Worm (Caenorhabditis elegans): Measurements from ENCODE around the gene AH6.17.

Gene AH6.17

DNA sequence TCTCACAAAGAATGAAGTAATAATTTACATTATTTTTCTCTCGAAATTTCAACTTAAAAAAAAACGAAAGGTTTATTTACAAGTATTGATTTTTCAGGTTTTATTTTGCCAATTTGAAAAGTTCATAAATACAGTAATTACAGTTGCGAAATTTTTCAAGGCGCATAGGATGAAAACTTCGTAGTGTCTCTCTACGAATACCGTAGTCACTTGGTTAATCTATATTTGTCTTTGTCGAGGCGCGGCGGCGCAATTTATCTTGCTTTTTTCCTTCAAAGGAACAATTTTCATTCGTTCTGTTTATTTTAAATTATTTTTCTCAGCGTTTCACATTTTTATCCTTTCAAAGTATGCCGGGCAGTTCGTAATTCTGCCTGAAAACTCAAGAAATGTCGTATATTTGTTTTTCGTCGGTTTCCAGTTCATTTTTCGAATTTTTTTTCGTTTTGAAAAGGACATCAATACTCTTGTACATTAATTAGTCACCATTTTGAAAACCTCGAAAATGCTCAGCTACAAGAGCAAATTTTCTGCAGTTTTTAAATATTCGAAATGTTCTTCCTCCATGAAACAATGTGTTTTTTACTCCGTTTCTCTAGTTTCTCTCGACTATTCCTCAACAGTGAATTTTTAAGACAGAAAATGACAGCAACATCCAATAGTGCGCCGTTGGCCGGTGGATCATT lies 712 bp downstream of the AH6.17 start, which contains the start of gene mex-6 (continued):
- TF ChIP-seq unc-62 (GFP tag; optimal IDR thresholded peaks at IDR 0.05) (no peak), aptf-3 (GFP tag; IDR thresholded peaks at IDR 0.05) (no peak), F23B12.7 (tag; optimal IDR thresholded peaks at IDR 0.05; ENCODE audit: insufficient read depth) (no peak), ccch-3 (GFP tag; optimal IDR thresholded peaks at IDR 0.05) (no peak), T07F8.4 (tag; optimal IDR thresholded peaks at IDR 0.05) (no peak), ceh-91 (GFP tag; IDR thresholded peaks at IDR 0.05) (peak; percentile 85), B0019.2 (GFP tag; conservative IDR thresholded peaks at IDR 0.05) (0 out of 2 replicates have a peak, but pooled peaks have one; percentile 57), zim-3 (tag; optimal IDR thresholded peaks at IDR 0.05) (no peak), die-1 (tag; optimal IDR thresholded peaks at IDR 0.05) (no peak), hrde-1 (tag; optimal IDR thresholded peaks at IDR 0.05; ENCODE audit: borderline replicate concordance) (no peak), T26A5.8 (tag; optimal IDR thresholded peaks at IDR 0.05) (no peak), dpff-1 (tag; optimal IDR thresholded peaks at IDR 0.05) (no peak), repo-1 (tag; optimal IDR thresholded peaks at IDR 0.05) (no peak)

DNA sequence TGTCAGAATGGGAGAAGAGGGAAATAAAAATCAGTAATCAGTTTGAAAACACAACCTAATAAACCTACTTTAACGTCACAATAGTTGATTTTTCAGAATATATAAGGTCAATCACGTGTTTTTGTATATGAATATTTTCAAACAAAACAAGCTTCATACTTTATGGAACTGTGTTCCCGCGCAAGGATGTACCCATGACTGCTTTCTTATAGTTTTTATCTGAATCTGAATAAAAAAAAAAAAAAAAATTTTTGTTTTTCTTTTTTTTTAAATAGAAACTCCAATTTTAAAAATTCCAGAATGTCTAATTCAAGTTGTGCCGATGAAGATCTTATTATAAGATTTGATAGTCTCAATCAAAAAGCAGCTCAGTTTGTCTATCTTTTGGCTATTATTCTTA lies 5.5 kb downstream of the AH6.17 start, which contains the start of gene sra-2:
TSS of gene sra-2 (plus strand) at position 301 of the 400 bp plus-strand sequence.
- no peak for TF ChIP-seq F23B12.7 (tag; optimal IDR thresholded peaks at IDR 0.05; ENCODE audit: insufficient read depth)
- TF ChIP-seq tbp1 (GFP tag; optimal IDR thresholded peaks at IDR 0.05), result no peak
- TF ChIP-seq pbrm-1 (GFP tag; IDR thresholded peaks at IDR 0.05), result no peak
- TF ChIP-seq madf-8 (GFP tag; conservative IDR thresholded peaks at IDR 0.05), result no peak
- TF ChIP-seq nhr-80 (tag; optimal IDR thresholded peaks at IDR 0.05), result no peak

DNA sequence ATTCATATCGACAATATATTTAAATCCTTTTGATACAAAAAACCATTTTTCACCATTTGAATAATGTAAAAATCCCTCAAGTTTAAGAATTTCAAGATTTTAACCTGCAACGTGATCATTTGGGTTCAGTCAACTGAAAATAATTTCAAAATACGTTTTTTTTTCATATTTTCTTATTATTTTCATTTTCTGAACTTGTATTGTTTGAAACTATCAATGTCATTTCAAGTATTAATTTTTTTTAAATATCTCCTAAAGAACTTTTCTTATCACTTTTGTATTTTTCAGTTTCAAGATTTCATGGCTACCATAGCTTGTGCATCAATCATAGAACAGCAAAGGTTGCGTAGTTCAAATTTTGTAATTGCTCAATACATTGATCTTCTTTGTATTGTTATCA lies 9.0 kb downstream of the AH6.17 start, which contains the start of gene sra-9:
TSS of gene sra-9 (plus strand) at position 301 of the 400 bp plus-strand sequence.
- TF ChIP-seq ceh-91 (GFP tag; IDR thresholded peaks at IDR 0.05) (no peak), F33H1.4 (GFP tag; IDR thresholded peaks at IDR 0.05) (no peak), F37B4.10 (GFP tag; IDR thresholded peaks at IDR 0.05) (no peak), him-1 (tag; optimal IDR thresholded peaks at IDR 0.05) (no peak), D2030.7 (GFP tag; IDR thresholded peaks at IDR 0.05) (no peak), atf-7 (tag; optimal IDR thresholded peaks at IDR 0.05) (no peak), efl-1 (GFP tag; optimal IDR thresholded peaks at IDR 0.05) (no peak), nhr-80 (tag; optimal IDR thresholded peaks at IDR 0.05) (no peak), B0261.1 (tag; optimal IDR thresholded peaks at IDR 0.05) (no peak), snpc-1.1 (tag; optimal IDR thresholded peaks at IDR 0.05; ENCODE audit: insufficient read depth) (no peak), hmg-1.2 (GFP tag; IDR thresholded peaks at IDR 0.05) (no peak)

DNA sequence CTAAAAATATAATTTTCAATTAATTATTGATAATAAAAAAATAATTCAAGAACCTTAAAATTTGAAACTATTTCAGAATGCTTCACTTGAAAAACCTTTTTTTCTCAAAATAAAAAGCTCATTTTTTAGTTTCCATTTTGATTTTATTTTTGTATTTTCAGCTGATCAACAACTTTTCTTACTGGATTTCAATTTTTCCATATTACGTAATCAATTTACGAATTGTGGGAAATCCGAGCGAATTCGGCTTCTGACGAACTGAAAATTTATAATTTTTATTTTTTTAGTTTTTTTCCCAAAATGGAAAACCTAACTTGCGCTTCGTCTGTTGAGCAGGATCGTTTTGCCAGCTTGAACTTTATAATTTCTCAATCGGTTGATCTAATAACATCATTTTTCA lies 14.5 kb downstream of the AH6.17 start, which contains the start of gene sra-8:
TSS of gene sra-8 (plus strand) at position 301 of the 400 bp plus-strand sequence.
- no peak for TF ChIP-seq madf-6 (GFP tag; IDR thresholded peaks at IDR 0.05)

DNA sequence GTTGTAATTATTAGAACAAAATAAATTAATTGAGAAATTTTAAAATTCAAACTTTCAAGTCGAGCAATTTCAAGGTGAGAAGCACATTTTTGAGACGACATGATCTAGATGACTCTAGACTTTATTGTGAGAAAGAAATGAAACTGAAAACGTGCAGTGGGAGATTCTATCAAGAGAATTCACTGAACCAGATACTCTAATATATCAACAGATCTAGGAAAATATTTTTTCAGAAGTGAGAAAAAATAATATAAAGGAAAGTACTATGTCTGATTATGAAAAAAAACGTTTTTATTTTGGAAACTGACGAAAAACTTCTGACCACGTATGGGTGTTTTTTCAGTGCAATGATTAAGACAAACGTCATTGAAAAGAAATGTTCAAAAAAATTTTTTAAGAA lies 17.8 kb downstream of the AH6.17 start, which contains the start of gene sra-3:
TSS of gene sra-3 (minus strand) at position 101 of the 400 bp plus-strand sequence.
- TF ChIP-seq aptf-2 (GFP tag; conservative IDR thresholded peaks at IDR 0.05) (no peak), xnd-1 (tag; optimal IDR thresholded peaks at IDR 0.05) (no peak), B0336.3 (GFP tag; IDR thresholded peaks at IDR 0.05) (no peak), mes-4 (tag; optimal IDR thresholded peaks at IDR 0.05) (no peak)

Measured in whole organism, young adult.